Fruit fly (Drosophila melanogaster) whole organism, embryonic: Measurements from ENCODE around the gene CG6149.

ENCODE experiments used
- Ada2b ChIP-seq: fragments of 200-800 bp; sonication (Bioruptor generic); IDR thresholded peaks from 2 replicates; pipeline ENCODE4 v1.3.6; 2022; ENCODE audit warnings: missing biosample characterization, missing genetic modification characterization
- Atf3 ChIP-seq: fragments of 200-800 bp; sonication (Bioruptor generic); optimal IDR thresholded peaks from 3 replicates; lab custom pipeline; 2016; ENCODE audit warnings: missing biosample characterization, missing genetic modification characterization
- B-H1 ChIP-seq: fragments of 200-800 bp; sonication (Bioruptor generic); IDR thresholded peaks from 3 replicates; pipeline ENCODE4 v1.3.6; 2022; ENCODE audit warnings: missing biosample characterization, missing genetic modification characterization
- CG10147 ChIP-seq: fragments of 200-800 bp; sonication (Bioruptor generic); optimal IDR thresholded peaks from 2 replicates; lab custom pipeline; 2019; ENCODE audit warnings: missing biosample characterization, mild to moderate bottlenecking, missing genetic modification characterization, moderate library complexity
- CG10321 ChIP-seq: fragments of 200-800 bp; sonication (Bioruptor generic); IDR thresholded peaks from 2 replicates; pipeline ENCODE4 v1.3.6; 2022; ENCODE audit warnings: missing biosample characterization, missing genetic modification characterization
- CG10431 ChIP-seq: fragments of 200-800 bp; sonication (Bioruptor generic); optimal IDR thresholded peaks from 3 replicates; lab custom pipeline; 2018; ENCODE audit warnings: missing biosample characterization, mild to moderate bottlenecking, missing genetic modification characterization
- CG11456 ChIP-seq: fragments of 200-800 bp; sonication (Bioruptor generic); IDR thresholded peaks from 3 replicates; pipeline ENCODE4 v1.3.6; 2022; ENCODE audit warnings: missing biosample characterization, missing genetic modification characterization
- CG11695 ChIP-seq: fragments of 200-800 bp; sonication (Bioruptor generic); IDR thresholded peaks from 3 replicates; pipeline ENCODE4 v1.3.6; 2022; ENCODE audit warnings: missing biosample characterization, missing genetic modification characterization
- CG12219 ChIP-seq: fragments of 200-800 bp; sonication (Bioruptor generic); optimal IDR thresholded peaks from 3 replicates; lab custom pipeline; 2018; ENCODE audit warnings: missing biosample characterization, mild to moderate bottlenecking, missing genetic modification characterization
- CG1233 ChIP-seq: fragments of 200-800 bp; sonication (Bioruptor generic); optimal IDR thresholded peaks from 4 replicates; lab custom pipeline; 2018; ENCODE audit warnings: missing biosample characterization, mild to moderate bottlenecking, missing genetic modification characterization
- CG17361 ChIP-seq: fragments of 200-800 bp; sonication (Bioruptor generic); IDR thresholded peaks from 3 replicates; pipeline ENCODE4 v1.3.6; 2022; ENCODE audit warnings: missing biosample characterization, missing genetic modification characterization
- CG43689 ChIP-seq: fragments of 200-800 bp; sonication (Bioruptor generic); IDR thresholded peaks from 2 replicates; pipeline ENCODE4 v1.3.6; 2022; ENCODE audit warnings: missing biosample characterization, missing genetic modification characterization
- CG4730 ChIP-seq: fragments of 200-800 bp; sonication (Bioruptor generic); IDR thresholded peaks from 2 replicates; pipeline ENCODE4 v1.3.6; 2022; ENCODE audit warnings: missing biosample characterization, missing genetic modification characterization
- CG4820 ChIP-seq: fragments of 200-800 bp; sonication (Bioruptor generic); optimal IDR thresholded peaks from 3 replicates; lab custom pipeline; 2016; ENCODE audit warnings: missing biosample characterization, missing genetic modification characterization
- CG6175 ChIP-seq: fragments of 200-800 bp; sonication (Bioruptor generic); IDR thresholded peaks from 3 replicates; pipeline ENCODE4 v1.3.6; 2022; ENCODE audit warnings: missing biosample characterization, missing genetic modification characterization
- CG6813 ChIP-seq: fragments of 200-800 bp; sonication (Bioruptor generic); optimal IDR thresholded peaks from 2 replicates; lab custom pipeline; 2017; ENCODE audit warnings: missing biosample characterization, missing genetic modification characterization, mild to moderate bottlenecking, moderate library complexity, missing genetic modification reagents
- CG7839 ChIP-seq: fragments of 200-800 bp; sonication (Bioruptor generic); optimal IDR thresholded peaks from 3 replicates; lab custom pipeline; 2018; ENCODE audit warnings: missing biosample characterization, mild to moderate bottlenecking, missing genetic modification characterization, moderate library complexity
- CG7928 ChIP-seq: fragments of 200-800 bp; sonication (Bioruptor generic); optimal IDR thresholded peaks from 2 replicates; lab custom pipeline; 2017; ENCODE audit warnings: missing biosample characterization, mild to moderate bottlenecking, missing genetic modification characterization
- CG9817 ChIP-seq: fragments of 200-800 bp; sonication (Bioruptor generic); optimal IDR thresholded peaks from 2 replicates; lab custom pipeline; 2018; ENCODE audit warnings: missing biosample characterization, mild to moderate bottlenecking, missing genetic modification characterization, moderate library complexity
- D ChIP-seq, 2 experiments: fragments of 200-800 bp in 1 of 2; fragments of >200 bp in 1 of 2; sonication (Bioruptor generic) in 1 of 2; optimal IDR thresholded peaks; 2 replicates in 1 of 2; 3 replicates in 1 of 2; lab custom pipeline; 2017; ENCODE audit warnings: mild to moderate bottlenecking in 1 of 2, missing biosample characterization in 1 of 2, missing genetic modification characterization in 1 of 2, missing genetic modification reagents in 1 of 2
- Dll ChIP-seq: fragments of 200-800 bp; sonication (Bioruptor generic); IDR thresholded peaks from 4 replicates; pipeline ENCODE4 v1.3.6; 2022; ENCODE audit warnings: missing biosample characterization, missing genetic modification characterization; ENCODE audit not compliant: partially characterized antibody
- Doc2 ChIP-seq: fragments of 200-800 bp; sonication (Bioruptor generic); IDR thresholded peaks from 2 replicates; pipeline ENCODE4 v1.3.6; 2022; ENCODE audit warnings: missing biosample characterization, missing genetic modification characterization
- Hmr ChIP-seq: fragments of 200-800 bp; sonication (Bioruptor generic); optimal IDR thresholded peaks from 3 replicates; lab custom pipeline; 2017; ENCODE audit warnings: mild to moderate bottlenecking, missing biosample characterization, missing genetic modification reagents, missing genetic modification characterization
- Lhr ChIP-seq: fragments of 200-800 bp; sonication (Bioruptor generic); optimal IDR thresholded peaks from 3 replicates; lab custom pipeline; 2017; ENCODE audit warnings: mild to moderate bottlenecking, missing biosample characterization, missing genetic modification reagents, missing genetic modification characterization
- Mrtf ChIP-seq: fragments of 200-800 bp; sonication (Bioruptor generic); IDR thresholded peaks from 3 replicates; pipeline ENCODE4 v1.3.6; 2022; ENCODE audit warnings: missing biosample characterization, missing genetic modification characterization
- NFAT ChIP-seq: fragments of 200-800 bp; sonication (Bioruptor generic); IDR thresholded peaks from 2 replicates; pipeline ENCODE4 v1.3.6; 2022; ENCODE audit warnings: missing biosample characterization, missing genetic modification characterization
- Oli ChIP-seq: fragments of 200-800 bp; sonication (Bioruptor generic); optimal IDR thresholded peaks from 2 replicates; lab custom pipeline; 2018; ENCODE audit warnings: missing biosample characterization, mild to moderate bottlenecking, missing genetic modification characterization, moderate library complexity
- Sry-δ ChIP-seq: fragments of 200-800 bp; sonication (Bioruptor generic); optimal IDR thresholded peaks from 2 replicates; lab custom pipeline; 2016; ENCODE audit warnings: missing biosample characterization, missing genetic modification characterization
- Trl ChIP-seq, 3 experiments: fragments of >200 bp in 2 of 3; fragments of 200-800 bp in 1 of 3; sonication (Bioruptor generic) in 1 of 3; optimal IDR thresholded peaks; 2 replicates in 1 of 3; 3 replicates in 2 of 3; lab custom pipeline; 2016 to 2017; ENCODE audit warnings: missing biosample characterization in 1 of 3, missing genetic modification characterization in 1 of 3
- Xbp1 ChIP-seq: fragments of 200-800 bp; sonication (Bioruptor generic); optimal IDR thresholded peaks from 3 replicates; lab custom pipeline; 2016; ENCODE audit warnings: missing biosample characterization, mild to moderate bottlenecking, missing genetic modification characterization
- bcd ChIP-seq: fragments of 200-800 bp; sonication (Bioruptor generic); optimal IDR thresholded peaks from 2 replicates; lab custom pipeline; 2017; ENCODE audit warnings: missing biosample characterization, mild to moderate bottlenecking, missing genetic modification characterization
- bigmax ChIP-seq: fragments of 200-800 bp; sonication (Bioruptor generic); optimal IDR thresholded peaks from 2 replicates; lab custom pipeline; 2018; ENCODE audit warnings: missing biosample characterization, mild to moderate bottlenecking, missing genetic modification characterization
- br ChIP-seq: fragments of >200 bp; optimal IDR thresholded peaks from 2 replicates; lab custom pipeline; 2017
- corto ChIP-seq: fragments of 200-800 bp; sonication (Bioruptor generic); optimal IDR thresholded peaks from 2 replicates; lab custom pipeline; 2016; ENCODE audit warnings: missing biosample characterization, mild to moderate bottlenecking, missing genetic modification characterization, moderate library complexity
- ewg ChIP-seq: fragments of 200-800 bp; sonication (Bioruptor generic); optimal IDR thresholded peaks from 3 replicates; lab custom pipeline; 2017; ENCODE audit warnings: mild to moderate bottlenecking, missing biosample characterization, missing genetic modification reagents, missing genetic modification characterization
- gce ChIP-seq: fragments of 200-800 bp; sonication (Bioruptor generic); IDR thresholded peaks from 3 replicates; pipeline ENCODE4 v1.3.6; 2022; ENCODE audit warnings: missing biosample characterization, missing genetic modification characterization
- grau ChIP-seq: fragments of 200-800 bp; optimal IDR thresholded peaks from 3 replicates; lab custom pipeline; 2019; ENCODE audit warnings: missing biosample characterization, mild to moderate bottlenecking, missing genetic modification characterization, moderate library complexity
- ham ChIP-seq: fragments of 200-800 bp; sonication (Bioruptor generic); IDR thresholded peaks from 2 replicates; pipeline ENCODE4 v1.3.6; 2022; ENCODE audit warnings: missing biosample characterization, missing genetic modification characterization
- hbn ChIP-seq: fragments of 200-800 bp; sonication (Bioruptor generic); IDR thresholded peaks from 2 replicates; pipeline ENCODE4 v1.3.6; 2022; ENCODE audit warnings: missing biosample characterization, missing genetic modification characterization; ENCODE audit not compliant: partially characterized antibody
- jing ChIP-seq: fragments of 200-800 bp; sonication (Bioruptor generic); optimal IDR thresholded peaks from 2 replicates; lab custom pipeline; 2018; ENCODE audit warnings: missing biosample characterization, mild to moderate bottlenecking, missing genetic modification characterization
- jumu ChIP-seq: fragments of 200-800 bp; sonication (Bioruptor generic); optimal IDR thresholded peaks from 3 replicates; lab custom pipeline; 2016; ENCODE audit warnings: missing biosample characterization, missing genetic modification characterization
- knrl ChIP-seq: fragments of 200-800 bp; sonication (Bioruptor generic); IDR thresholded peaks from 3 replicates; pipeline ENCODE4 v1.3.6; 2022; ENCODE audit warnings: missing biosample characterization, missing genetic modification characterization; ENCODE audit not compliant: partially characterized antibody
- lmd ChIP-seq: fragments of 200-800 bp; sonication (Bioruptor generic); IDR thresholded peaks from 2 replicates; pipeline ENCODE4 v1.3.6; 2022; ENCODE audit warnings: missing biosample characterization, missing genetic modification characterization
- nmo ChIP-seq: fragments of 200-800 bp; sonication (Bioruptor generic); optimal IDR thresholded peaks from 2 replicates; lab custom pipeline; 2018; ENCODE audit warnings: missing biosample characterization, mild to moderate bottlenecking, missing genetic modification characterization, moderate library complexity
- onecut ChIP-seq: fragments of 200-800 bp; sonication (Bioruptor generic); IDR thresholded peaks from 2 replicates; pipeline ENCODE4 v1.3.6; 2022; ENCODE audit warnings: missing biosample characterization, missing genetic modification characterization
- p53 ChIP-seq: fragments of 200-800 bp; sonication (Bioruptor generic); optimal IDR thresholded peaks from 2 replicates; lab custom pipeline; 2016; ENCODE audit warnings: missing biosample characterization, missing genetic modification characterization
- salm ChIP-seq: fragments of 200-800 bp; sonication (Bioruptor generic); optimal IDR thresholded peaks from 2 replicates; lab custom pipeline; 2018; ENCODE audit warnings: missing biosample characterization, mild to moderate bottlenecking, missing genetic modification characterization
- seq ChIP-seq: fragments of 200-800 bp; sonication (Bioruptor generic); IDR thresholded peaks from 2 replicates; pipeline ENCODE4 v1.3.6; 2022; ENCODE audit warnings: missing biosample characterization, missing genetic modification characterization
- tap ChIP-seq: fragments of 200-800 bp; optimal IDR thresholded peaks from 3 replicates; lab custom pipeline; 2019; ENCODE audit warnings: missing biosample characterization, mild to moderate bottlenecking, missing genetic modification characterization, moderate library complexity
- zen ChIP-seq: fragments of 200-800 bp; sonication (Bioruptor generic); optimal IDR thresholded peaks from 3 replicates; lab custom pipeline; 2018; ENCODE audit warnings: missing biosample characterization, mild to moderate bottlenecking, missing genetic modification characterization, moderate library complexity

CG6149 gene

dm6 chr3L:11415382-11415781 lies 19.9 kb downstream of the CG6149 start (continued):
- TF ChIP-seq zen (tag; lab: Kevin White, UChicago) = peak; percentile 67
- no peak for TF ChIP-seq p53
- peak; percentile 19 for TF ChIP-seq CG6813 (GFP tag; lab: Kevin White, UChicago)
- TF ChIP-seq CG7839 = peak; percentile 44
- peak; percentile 36 for TF ChIP-seq CG9817
- no peak for TF ChIP-seq Trl (optimal IDR thresholded peaks at IDR 0.05; lab: Kevin White, UChicago)
- peak; percentile 13 for TF ChIP-seq Trl (GFP tag; optimal IDR thresholded peaks at IDR 0.05; lab: Kevin White, UChicago)
- TF ChIP-seq onecut (GFP tag; lab: Robert Waterston, UW) = peak; percentile 68
- peak; percentile 57 for TF ChIP-seq CG4730
- peak; percentile 55; the same call in 2 of the 3 replicates for TF ChIP-seq B-H1
- TF ChIP-seq grau (tag; lab: Kevin White, UChicago) = peak; percentile 65
- peak; percentile 17 for TF ChIP-seq CG10431 (GFP tag; lab: Kevin White, UChicago)
- no peak for TF ChIP-seq jumu (GFP tag; lab: Kevin White, UChicago)
- peak; percentile 56 for TF ChIP-seq salm (tag; lab: Kevin White, UChicago)
- peak; percentile 85 for TF ChIP-seq CG4820 (GFP tag; lab: Kevin White, UChicago)
- TF ChIP-seq Sry-δ (GFP tag; lab: Kevin White, UChicago) = no peak
- peak; percentile 80 for TF ChIP-seq CG17361
- peak; percentile 18 for TF ChIP-seq Atf3 (GFP tag; lab: Kevin White, UChicago)
- TF ChIP-seq NFAT (GFP tag; lab: Robert Waterston, UW) = no peak
- no peak for TF ChIP-seq nmo
- peak; percentile 32 for TF ChIP-seq CG10147 (GFP tag; lab: Kevin White, UChicago)
- TF ChIP-seq CG6175 = no peak
- TF ChIP-seq Doc2 (GFP tag; lab: Robert Waterston, UW) = no peak
- no peak for TF ChIP-seq CG1233 (GFP tag; lab: Kevin White, UChicago)
- TF ChIP-seq CG12219 (GFP tag; lab: Kevin White, UChicago) = peak; percentile 49
- TF ChIP-seq CG43689 (GFP tag; lab: Robert Waterston, UW) = no peak
- no peak for TF ChIP-seq bigmax (GFP tag; lab: Kevin White, UChicago)
- no peak for TF ChIP-seq D (optimal IDR thresholded peaks at IDR 0.05; lab: Kevin White, UChicago)
- TF ChIP-seq D (GFP tag; optimal IDR thresholded peaks at IDR 0.05; lab: Kevin White, UChicago) = peak; percentile 81
- TF ChIP-seq Dll (GFP tag; lab: Robert Waterston, UW) = no peak
- peak; percentile 65 for TF ChIP-seq bcd (GFP tag; lab: Kevin White, UChicago)
- TF ChIP-seq corto (GFP tag; lab: Kevin White, UChicago) = peak; percentile 14
- TF ChIP-seq br = no peak
- TF ChIP-seq Mrtf (GFP tag; lab: Robert Waterston, UW) = 0 out of 3 replicates have a peak, but pooled peaks have one; percentile 47
- TF ChIP-seq CG10321 (GFP tag; lab: Robert Waterston, UW) = no peak
- TF ChIP-seq Xbp1 (GFP tag; lab: Kevin White, UChicago) = peak; percentile 68
- no peak for TF ChIP-seq knrl
- TF ChIP-seq Lhr (GFP tag; lab: Kevin White, UChicago) = peak; percentile 49
- peak; percentile 54 for TF ChIP-seq tap (tag; lab: Kevin White, UChicago)
- TF ChIP-seq CG11695 (GFP tag; lab: Robert Waterston, UW) = peak; percentile 79
- TF ChIP-seq Oli (tag; lab: Kevin White, UChicago) = peak; percentile 77
- peak; percentile 67 for TF ChIP-seq seq (GFP tag; lab: Robert Waterston, UW)
- peak; percentile 37 for TF ChIP-seq jing
- peak; percentile 61 for TF ChIP-seq ewg (GFP tag; lab: Kevin White, UChicago)
- peak; percentile 51; the same call in 1 of the 3 replicates for TF ChIP-seq gce (GFP tag; lab: Robert Waterston, UW)
- TF ChIP-seq ham (GFP tag; lab: Robert Waterston, UW) = no peak
- no peak for TF ChIP-seq CG7928 (GFP tag; lab: Kevin White, UChicago)
- TF ChIP-seq Hmr (GFP tag; lab: Kevin White, UChicago) = peak; percentile 36
- peak; percentile 11; the same call in 1 of the 2 replicates for TF ChIP-seq Ada2b (GFP tag; lab: Robert Waterston, UW)
- TF ChIP-seq CG11456 (GFP tag; lab: Robert Waterston, UW) = no peak
- TF ChIP-seq lmd (GFP tag; lab: Robert Waterston, UW) = peak; percentile 69
- no peak for TF ChIP-seq hbn
